Worm (Caenorhabditis elegans): ENCODE measurements around the gene ceh-21.
A peak's percentile ranks its signal among the peaks of the same experiment; 100 is the strongest.

The ceh-21 gene

ce11 chrX:1858616-1859015 lies 6.1 kb upstream of the ceh-21 start (continued):
- TF ChIP-seq lin-11 (tag; optimal IDR thresholded peaks at IDR 0.05) (peak; percentile 56), nhr-21 (tag; optimal IDR thresholded peaks at IDR 0.05) (peak; percentile 35), sma-3 (GFP tag; optimal IDR thresholded peaks at IDR 0.05) (peak; percentile 65), snpc-4 (tag; optimal IDR thresholded peaks at IDR 0.05) (no peak), gmeb-1 (tag; optimal IDR thresholded peaks at IDR 0.05) (peak; percentile 50), mbf-1 (tag; optimal IDR thresholded peaks at IDR 0.05) (no peak), lsy-2 (tag; optimal IDR thresholded peaks at IDR 0.05) (peak in 1 of 2 experiments; percentile 62), ama-1 (optimal IDR thresholded peaks at IDR 0.05) (no peak), fos-1 (tag; optimal IDR thresholded peaks at IDR 0.05) (no peak), F13H6.1 (tag; optimal IDR thresholded peaks at IDR 0.05) (peak; percentile 31), nhr-25 (tag; optimal IDR thresholded peaks at IDR 0.05) (peak; percentile 10), dmd-4 (tag; optimal IDR thresholded peaks at IDR 0.05) (no peak), ZK546.5 (tag; optimal IDR thresholded peaks at IDR 0.05) (no peak), nhr-237 (tag; optimal IDR thresholded peaks at IDR 0.05) (no peak), unc-62 (GFP tag; optimal IDR thresholded peaks at IDR 0.05) (no peak), zag-1 (tag; optimal IDR thresholded peaks at IDR 0.05) (no peak), ztf-1 (GFP tag; conservative IDR thresholded peaks at IDR 0.05) (no peak), nhr-12 (tag; optimal IDR thresholded peaks at IDR 0.05) (no peak), nhr-77 (tag; optimal IDR thresholded peaks at IDR 0.05) (no peak), blmp-1 (tag; optimal IDR thresholded peaks at IDR 0.05; ENCODE audit: insufficient read depth) (no peak)

- no peak for TF ChIP-seq nhr-129 (tag; optimal IDR thresholded peaks at IDR 0.05)
- no peak for TF ChIP-seq lin-13 (GFP tag; optimal IDR thresholded peaks at IDR 0.05)
- no peak for TF ChIP-seq nhr-11 (tag; optimal IDR thresholded peaks at IDR 0.05)
- TF ChIP-seq nhr-77 (tag; optimal IDR thresholded peaks at IDR 0.05): no peak
- TF ChIP-seq ztf-11 (tag; optimal IDR thresholded peaks at IDR 0.05): no peak
- no peak for TF ChIP-seq ama-1 (optimal IDR thresholded peaks at IDR 0.05)
- no peak for TF ChIP-seq nhr-25 (tag; optimal IDR thresholded peaks at IDR 0.05)
- no peak for TF ChIP-seq unc-62 (GFP tag; optimal IDR thresholded peaks at IDR 0.05)
- TF ChIP-seq sma-3 (GFP tag; optimal IDR thresholded peaks at IDR 0.05): no peak
- TF ChIP-seq sem-4 (tag; optimal IDR thresholded peaks at IDR 0.05): no peak
These were observed 5.2 kb upstream of the ceh-21 start for ce11 chrX:1857777-1858176.

DNA sequence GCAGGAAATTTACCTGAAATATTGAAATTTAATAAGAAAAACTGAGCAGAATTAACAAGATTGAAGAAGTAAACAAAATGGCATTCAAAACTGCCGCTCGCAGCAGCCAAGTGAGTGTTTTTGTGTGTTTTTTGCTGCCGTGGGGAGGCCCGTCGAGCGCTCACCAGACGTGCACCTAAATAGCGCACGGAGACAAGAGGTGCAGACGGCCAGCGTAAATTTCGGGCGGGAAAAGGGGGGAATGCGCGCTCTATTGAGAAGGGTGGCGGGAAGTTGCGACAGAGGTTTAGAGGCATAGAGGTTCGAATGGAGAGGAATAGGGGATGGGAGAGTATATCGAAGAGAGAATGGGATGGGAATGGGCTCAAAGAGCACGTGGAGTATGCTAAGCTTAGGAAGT lies 3.6 kb upstream of the ceh-21 start, which contains the start of gene ceh-39:
Gene ceh-39, minus strand, starts transcription at position 13 of the 400 bp plus-strand sequence.
- peak; percentile 45 for TF ChIP-seq gmeb-1 (tag; optimal IDR thresholded peaks at IDR 0.05)
- TF ChIP-seq lin-11 (tag; optimal IDR thresholded peaks at IDR 0.05): peak; percentile 39
- peak; percentile 29 for TF ChIP-seq zag-1 (tag; optimal IDR thresholded peaks at IDR 0.05)
- TF ChIP-seq C34F6.9 (tag; optimal IDR thresholded peaks at IDR 0.05): peak; percentile 75
- TF ChIP-seq skn-1 (tag; optimal IDR thresholded peaks at IDR 0.05): no peak
- no peak for TF ChIP-seq Y55F3AM.14 (GFP tag; optimal IDR thresholded peaks at IDR 0.05)
- peak; percentile 48 to 57 for TF ChIP-seq lsy-2 (tag; optimal IDR thresholded peaks at IDR 0.05)
- TF ChIP-seq F13H6.1 (tag; optimal IDR thresholded peaks at IDR 0.05): peak; percentile 19
- peak; percentile 71 for TF ChIP-seq nhr-129 (tag; optimal IDR thresholded peaks at IDR 0.05)
- peak; percentile 83 for TF ChIP-seq unc-55 (GFP tag; optimal IDR thresholded peaks at IDR 0.05)
- TF ChIP-seq crh-2 (tag; optimal IDR thresholded peaks at IDR 0.05): peak; percentile 44
- peak; percentile 9 for TF ChIP-seq egl-27 (tag; optimal IDR thresholded peaks at IDR 0.05)
- peak; percentile 31 for TF ChIP-seq ceh-82 (tag; optimal IDR thresholded peaks at IDR 0.05)
- TF ChIP-seq snpc-4 (tag; optimal IDR thresholded peaks at IDR 0.05): peak; percentile 27
- no peak for TF ChIP-seq fos-1 (tag; optimal IDR thresholded peaks at IDR 0.05)

ce11 chrX:1853596-1853995 lies 1.1 kb upstream of the ceh-21 start, which contains the start of gene T26C11.9:
Gene T26C11.9, minus strand, starts transcription at chrX:1853849.
- TF ChIP-seq Y55F3AM.14 (GFP tag; optimal IDR thresholded peaks at IDR 0.05): no peak
- no peak for TF ChIP-seq alr-1 (tag; optimal IDR thresholded peaks at IDR 0.05)
- peak; percentile 61 for TF ChIP-seq unc-55 (GFP tag; optimal IDR thresholded peaks at IDR 0.05)
- peak; percentile 26 for TF ChIP-seq gmeb-1 (tag; optimal IDR thresholded peaks at IDR 0.05)
- TF ChIP-seq lin-39 (tag; optimal IDR thresholded peaks at IDR 0.05): no peak
- TF ChIP-seq ama-1 (optimal IDR thresholded peaks at IDR 0.05): no peak
- no peak for TF ChIP-seq unc-39 (tag; optimal IDR thresholded peaks at IDR 0.05)
- TF ChIP-seq peb-1 (tag; optimal IDR thresholded peaks at IDR 0.05): no peak
- no peak for TF ChIP-seq nhr-10 (tag; optimal IDR thresholded peaks at IDR 0.05)
- peak; percentile 22 for TF ChIP-seq blmp-1 (tag; optimal IDR thresholded peaks at IDR 0.05; ENCODE audit: insufficient read depth)
- TF ChIP-seq lsy-2 (tag; optimal IDR thresholded peaks at IDR 0.05): peak in 1 of 2 experiments; percentile 46
- peak; percentile 56 for TF ChIP-seq C34F6.9 (tag; optimal IDR thresholded peaks at IDR 0.05)
- TF ChIP-seq crh-2 (tag; optimal IDR thresholded peaks at IDR 0.05): peak; percentile 25
- peak; percentile 37 for TF ChIP-seq nhr-129 (tag; optimal IDR thresholded peaks at IDR 0.05)
- no peak for TF ChIP-seq snpc-4 (tag; optimal IDR thresholded peaks at IDR 0.05)
